Worm (Caenorhabditis elegans) whole organism, L2 larva: ENCODE results near the gene M04C3.5.

ENCODE experiments used
- F13H6.1 ChIP-seq: sonication (generic microtip); optimal IDR thresholded peaks from 2 replicates; lab custom pipeline; 2016; ENCODE audit warnings: missing genetic modification characterization, missing compliant biosample characterization
- R02D3.7 ChIP-seq: fragments of 150-350 bp; optimal IDR thresholded peaks from 2 replicates; lab custom pipeline; 2014; ENCODE audit warnings: missing biosample characterization, missing genetic modification characterization
- Y55F3AM.14 ChIP-seq: fragments of 200-800 bp; sonication (Bioruptor generic); optimal IDR thresholded peaks from 2 replicates; lab custom pipeline; 2018; ENCODE audit warnings: mild to moderate bottlenecking, missing genetic modification characterization, missing compliant biosample characterization
- ZK546.5 ChIP-seq: sonication (generic microtip); optimal IDR thresholded peaks from 2 replicates; lab custom pipeline; 2017; ENCODE audit warnings: missing biosample characterization, missing genetic modification characterization
- ama-1 ChIP-seq: fragments of 150-350 bp; optimal IDR thresholded peaks from 2 replicates; lab custom pipeline; 2018; ENCODE audit warnings: inconsistent platforms
- ceh-16 ChIP-seq: fragments of 150-350 bp; optimal IDR thresholded peaks from 2 replicates; lab custom pipeline; 2014; ENCODE audit warnings: missing biosample characterization, missing genetic modification characterization
- ceh-82 ChIP-seq: fragments of 150-350 bp; optimal IDR thresholded peaks from 2 replicates; lab custom pipeline; 2014; ENCODE audit warnings: missing biosample characterization, missing genetic modification characterization
- crh-2 ChIP-seq: sonication (generic microtip); optimal IDR thresholded peaks from 2 replicates; lab custom pipeline; 2017; ENCODE audit warnings: missing biosample characterization, missing genetic modification characterization
- dmd-4 ChIP-seq: sonication (generic microtip); optimal IDR thresholded peaks from 2 replicates; lab custom pipeline; 2017; ENCODE audit warnings: missing biosample characterization, missing genetic modification characterization
- egl-27 ChIP-seq: sonication (generic microtip); optimal IDR thresholded peaks from 3 replicates; lab custom pipeline; 2017; ENCODE audit warnings: missing biosample characterization, missing genetic modification reagents, missing genetic modification characterization
- elt-1 ChIP-seq: fragments of 150-350 bp; optimal IDR thresholded peaks from 2 replicates; lab custom pipeline; 2014; ENCODE audit warnings: missing biosample characterization, missing genetic modification characterization
- elt-3 ChIP-seq: sonication (generic microtip); optimal IDR thresholded peaks from 2 replicates; lab custom pipeline; 2017; ENCODE audit warnings: missing biosample characterization, missing genetic modification characterization
- fos-1 ChIP-seq: fragments of 150-350 bp; optimal IDR thresholded peaks from 2 replicates; lab custom pipeline; 2014; ENCODE audit warnings: missing biosample characterization, missing genetic modification characterization
- gmeb-1 ChIP-seq: fragments of 150-350 bp; optimal IDR thresholded peaks from 2 replicates; lab custom pipeline; 2014; ENCODE audit warnings: missing biosample characterization, missing genetic modification characterization
- lin-11 ChIP-seq: fragments of 150-350 bp; sonication (generic microtip); optimal IDR thresholded peaks from 2 replicates; lab custom pipeline; 2014; ENCODE audit warnings: missing biosample characterization, missing genetic modification characterization, inconsistent platforms, mixed read lengths
- lin-13 ChIP-seq: fragments of 150-350 bp; optimal IDR thresholded peaks from 2 replicates; lab custom pipeline; 2014; ENCODE audit warnings: missing biosample characterization, missing genetic modification reagents, missing genetic modification characterization
- mab-5 ChIP-seq: fragments of 150-350 bp; optimal IDR thresholded peaks from 2 replicates; lab custom pipeline; 2014; ENCODE audit warnings: missing biosample characterization, missing genetic modification characterization
- mbf-1 ChIP-seq: sonication (generic microtip); optimal IDR thresholded peaks from 2 replicates; lab custom pipeline; 2017; ENCODE audit warnings: missing biosample characterization, missing genetic modification characterization
- mdl-1 ChIP-seq, 2 experiments: fragments of 150-350 bp in 1 of 2; sonication (generic microtip) in 1 of 2; optimal IDR thresholded peaks; 2 replicates each; lab custom pipeline; 2017; ENCODE audit warnings: missing biosample characterization in 2 of 2, missing genetic modification characterization in 2 of 2
- nhr-10 ChIP-seq: sonication (generic microtip); optimal IDR thresholded peaks from 2 replicates; lab custom pipeline; 2017; ENCODE audit warnings: missing biosample characterization, missing genetic modification characterization
- nhr-11 ChIP-seq: fragments of 150-350 bp; optimal IDR thresholded peaks from 2 replicates; lab custom pipeline; 2014; ENCODE audit warnings: missing biosample characterization, missing genetic modification characterization
- nhr-12 ChIP-seq: fragments of 150-350 bp; optimal IDR thresholded peaks from 2 replicates; lab custom pipeline; 2014; ENCODE audit warnings: missing biosample characterization, missing genetic modification characterization
- nhr-129 ChIP-seq: fragments of 150-350 bp; optimal IDR thresholded peaks from 2 replicates; lab custom pipeline; 2014; ENCODE audit warnings: missing biosample characterization, missing genetic modification characterization
- nhr-21 ChIP-seq: fragments of 150-350 bp; optimal IDR thresholded peaks from 2 replicates; lab custom pipeline; 2014; ENCODE audit warnings: missing biosample characterization, missing genetic modification characterization
- nhr-23 ChIP-seq: fragments of 150-350 bp; optimal IDR thresholded peaks from 2 replicates; lab custom pipeline; 2014; ENCODE audit warnings: missing biosample characterization, missing genetic modification reagents, missing genetic modification characterization
- nhr-237 ChIP-seq: fragments of 150-350 bp; optimal IDR thresholded peaks from 2 replicates; lab custom pipeline; 2014; ENCODE audit warnings: missing biosample characterization, missing genetic modification characterization
- nhr-25 ChIP-seq: fragments of 150-350 bp; sonication (generic microtip); optimal IDR thresholded peaks from 3 replicates; lab custom pipeline; 2014; ENCODE audit warnings: missing biosample characterization, missing genetic modification characterization
- peb-1 ChIP-seq: fragments of 150-350 bp; optimal IDR thresholded peaks from 2 replicates; lab custom pipeline; 2014; ENCODE audit warnings: missing biosample characterization, missing genetic modification characterization
- sem-4 ChIP-seq: fragments of 150-350 bp; optimal IDR thresholded peaks from 2 replicates; lab custom pipeline; 2014; ENCODE audit warnings: missing biosample characterization, missing genetic modification reagents, missing genetic modification characterization
- skn-1 ChIP-seq: sonication (generic microtip); optimal IDR thresholded peaks from 2 replicates; lab custom pipeline; 2017; ENCODE audit warnings: missing biosample characterization, missing genetic modification characterization
- sma-9 ChIP-seq, 2 experiments: fragments of 150-350 bp in 1 of 2; sonication (generic microtip) in 1 of 2; optimal IDR thresholded peaks; 2 replicates each; lab custom pipeline; 2014 to 2016; ENCODE audit warnings: missing genetic modification characterization in 2 of 2, mild to moderate bottlenecking in 1 of 2, missing biosample characterization in 1 of 2, missing compliant biosample characterization in 1 of 2, missing genetic modification reagents in 1 of 2, moderate library complexity in 1 of 2
- snpc-4 ChIP-seq: fragments of 150-350 bp; optimal IDR thresholded peaks from 2 replicates; lab custom pipeline; 2014; ENCODE audit warnings: missing biosample characterization, missing genetic modification characterization
- unc-39 ChIP-seq: fragments of 150-350 bp; optimal IDR thresholded peaks from 2 replicates; lab custom pipeline; 2014; ENCODE audit warnings: missing biosample characterization, missing genetic modification characterization
- unc-55 ChIP-seq: fragments of 150-350 bp; sonication (generic microtip); optimal IDR thresholded peaks from 3 replicates; lab custom pipeline; 2014; ENCODE audit warnings: missing biosample characterization, missing genetic modification reagents, missing genetic modification characterization
- zag-1 ChIP-seq: fragments of 150-350 bp; optimal IDR thresholded peaks from 2 replicates; lab custom pipeline; 2014; ENCODE audit warnings: missing biosample characterization, missing genetic modification characterization
- ztf-1 ChIP-seq: fragments of 200-800 bp; sonication (Bioruptor generic); conservative IDR thresholded peaks from 2 replicates; pipeline ENCODE4 v1.3.6; 2022; ENCODE audit warnings: missing genetic modification characterization, missing compliant biosample characterization
- ztf-11 ChIP-seq: sonication (generic microtip); optimal IDR thresholded peaks from 2 replicates; lab custom pipeline; 2017; ENCODE audit warnings: missing biosample characterization, missing genetic modification characterization
- ztf-4 ChIP-seq: fragments of 150-350 bp; optimal IDR thresholded peaks from 2 replicates; lab custom pipeline; 2014; ENCODE audit warnings: missing biosample characterization, missing genetic modification characterization

M04C3.5 gene

DNA sequence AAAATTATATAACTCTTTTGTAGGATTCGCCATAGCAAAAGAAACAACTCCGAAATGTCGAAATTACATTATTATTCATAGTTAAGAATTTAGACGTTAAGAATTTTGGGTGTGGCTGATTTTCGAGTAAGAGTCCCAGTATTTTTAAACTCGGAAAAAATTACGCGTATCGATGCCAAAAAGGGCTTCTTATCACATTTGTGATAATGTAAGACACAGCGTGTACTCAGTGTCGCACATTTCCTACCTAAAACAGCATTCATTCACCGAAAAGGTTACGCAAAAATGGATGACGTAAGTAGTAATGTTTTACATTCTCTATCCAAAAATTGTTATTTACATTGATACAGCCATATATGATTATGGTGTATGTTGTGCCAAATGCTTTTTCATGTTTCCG, at the start of gene M04C3.5:
Gene M04C3.5, plus strand, starts transcription at position 190 of the 400 bp plus-strand sequence.
- TF ChIP-seq mdl-1 (tag; optimal IDR thresholded peaks at IDR 0.05; lab: Kevin White, UChicago) (no peak), fos-1 (peak; percentile 33)

DNA sequence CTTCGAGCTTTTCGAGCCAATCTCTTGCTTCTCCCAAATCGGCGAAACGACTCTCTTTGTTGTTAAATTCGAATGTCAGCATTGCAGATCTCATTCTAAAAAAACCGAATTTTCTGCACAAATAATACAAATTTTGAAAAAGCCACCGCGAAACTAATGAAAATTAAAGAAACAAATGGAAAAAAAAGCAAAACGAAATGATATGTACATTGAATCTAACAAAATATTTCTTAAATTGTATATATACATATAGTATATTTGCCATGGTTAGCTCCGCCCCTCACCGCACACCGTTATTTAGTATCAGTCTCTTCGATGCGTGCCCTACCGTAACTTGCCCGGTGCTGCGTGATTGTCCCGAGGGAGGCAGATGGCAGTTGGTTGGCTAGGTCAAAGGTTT, 48.9 kb upstream of the M04C3.5 start, which contains the start of gene srw-86:
Gene srw-86, minus strand, starts transcription at position 101 of the 400 bp plus-strand sequence.
- TF ChIP-seq ceh-16 (no peak), ZK546.5 (no peak), ama-1 (lab: Kevin White, UChicago) (no peak), snpc-4 (tag; lab: Kevin White, UChicago) (no peak), mab-5 (tag; lab: Kevin White, UChicago) (no peak), Y55F3AM.14 (GFP tag; lab: Kevin White, UChicago) (no peak), zag-1 (tag; lab: Kevin White, UChicago) (no peak), ztf-4 (tag; lab: Kevin White, UChicago) (no peak), F13H6.1 (no peak), egl-27 (no peak), mbf-1 (tag; lab: Kevin White, UChicago) (no peak), mdl-1 (tag; optimal IDR thresholded peaks at IDR 0.05; lab: Kevin White, UChicago) (no peak), skn-1 (tag; lab: Kevin White, UChicago) (no peak), sem-4 (tag; lab: Kevin White, UChicago) (no peak), sma-9 (GFP tag; optimal IDR thresholded peaks at IDR 0.05; lab: Kevin White, UChicago) (no peak), sma-9 (tag; optimal IDR thresholded peaks at IDR 0.05; lab: Kevin White, UChicago) (no peak), nhr-25 (no peak)

DNA sequence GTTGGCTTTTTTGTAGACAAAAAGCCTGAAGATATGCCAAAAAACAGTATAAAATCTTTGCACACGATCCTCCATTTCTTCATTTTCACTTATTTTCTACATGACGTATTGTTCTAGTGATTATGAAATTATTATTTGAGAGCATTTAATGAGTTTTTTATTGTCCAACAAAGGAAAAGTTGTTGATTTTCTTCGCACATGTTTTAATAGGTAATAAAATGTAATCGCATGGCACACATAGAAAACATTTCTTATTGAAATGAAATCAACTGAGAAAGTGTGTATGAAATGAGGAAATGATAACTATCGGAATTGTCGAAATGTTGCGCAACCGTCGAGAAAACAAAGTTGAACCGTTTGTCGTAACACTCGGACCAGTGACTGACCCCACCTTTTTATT, 48.1 kb upstream of the M04C3.5 start:
- no peak for TF ChIP-seq nhr-12 (tag; lab: Kevin White, UChicago)
- TF ChIP-seq fos-1, result peak; percentile 11

DNA sequence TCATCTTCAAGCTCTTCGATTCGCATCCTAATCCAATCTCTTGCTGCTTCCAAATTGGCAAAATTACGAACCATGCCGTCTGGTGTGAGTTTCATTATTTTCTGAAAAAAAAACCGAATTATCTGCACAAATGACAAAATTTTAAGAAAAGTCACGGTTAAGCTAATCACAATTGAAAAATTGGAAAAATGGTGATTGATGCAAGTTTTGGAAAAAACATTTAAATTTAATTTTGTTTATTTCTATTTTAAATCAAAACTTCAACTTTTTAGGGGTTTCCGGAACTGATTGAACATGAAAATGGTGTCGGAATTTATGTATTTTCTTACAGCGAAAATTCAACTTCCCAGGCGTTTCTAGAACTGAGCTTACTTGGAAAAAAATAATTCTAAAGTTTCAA, 46.7 kb upstream of the M04C3.5 start, which contains the start of gene C25F9.12:
Gene C25F9.12, minus strand, starts transcription at position 101 of the 400 bp plus-strand sequence.
- TF ChIP-seq nhr-21 (tag; lab: Kevin White, UChicago) (no peak), nhr-23 (tag; lab: Kevin White, UChicago) (no peak), ztf-4 (tag; lab: Kevin White, UChicago) (no peak), zag-1 (tag; lab: Kevin White, UChicago) (no peak), nhr-11 (tag; lab: Kevin White, UChicago) (no peak), lin-11 (tag; lab: Kevin White, UChicago) (no peak), ZK546.5 (no peak), ceh-16 (no peak), ceh-82 (no peak), crh-2 (tag; lab: Kevin White, UChicago) (no peak), elt-3 (tag; lab: Kevin White, UChicago) (no peak), peb-1 (no peak), ama-1 (lab: Kevin White, UChicago) (no peak), unc-39 (tag; lab: Kevin White, UChicago) (no peak), nhr-10 (tag; lab: Kevin White, UChicago) (no peak), lin-13 (GFP tag; lab: Kevin White, UChicago) (no peak), nhr-129 (tag; lab: Kevin White, UChicago) (no peak), mab-5 (tag; lab: Kevin White, UChicago) (no peak)
- TF ChIP-seq, all 48 proteins: peak for 0

DNA sequence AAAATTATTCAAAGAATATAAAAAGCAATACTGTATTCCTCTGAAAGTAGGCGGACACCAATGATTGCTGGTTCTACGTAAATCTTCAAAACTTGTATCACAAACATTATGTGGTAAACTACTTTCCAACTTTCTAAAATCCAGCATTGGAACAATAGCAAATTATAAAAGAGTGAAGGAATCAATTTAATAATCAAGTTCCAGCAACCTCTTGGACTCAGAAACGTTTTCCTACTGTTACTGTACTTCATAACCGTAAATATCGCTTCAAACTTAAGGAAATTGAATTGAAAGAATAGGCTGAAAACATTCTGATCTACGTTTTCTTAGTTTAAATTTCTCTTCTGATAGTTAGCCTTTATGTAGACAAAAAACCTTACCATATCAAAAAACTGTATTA, 45.9 kb upstream of the M04C3.5 start:
- TF ChIP-seq gmeb-1 (tag; lab: Kevin White, UChicago), result no peak
- no peak for TF ChIP-seq mab-5 (tag; lab: Kevin White, UChicago)
- no peak for TF ChIP-seq nhr-12 (tag; lab: Kevin White, UChicago)
- no peak for TF ChIP-seq mdl-1 (tag; optimal IDR thresholded peaks at IDR 0.05; lab: Kevin White, UChicago)
- TF ChIP-seq nhr-129 (tag; lab: Kevin White, UChicago), result no peak
- TF ChIP-seq nhr-21 (tag; lab: Kevin White, UChicago), result no peak
- TF ChIP-seq fos-1, result no peak
- TF ChIP-seq nhr-237 (tag; lab: Kevin White, UChicago), result no peak
- TF ChIP-seq R02D3.7, result no peak
- TF ChIP-seq unc-55, result no peak
- no peak for TF ChIP-seq ztf-1 (GFP tag; lab: Robert Waterston, UW)
- no peak for TF ChIP-seq nhr-10 (tag; lab: Kevin White, UChicago)
- no peak for TF ChIP-seq peb-1
- no peak for TF ChIP-seq ZK546.5
- no peak for TF ChIP-seq elt-1 (tag; lab: Kevin White, UChicago)
- TF ChIP-seq ztf-11 (tag; lab: Kevin White, UChicago), result no peak
- no peak for TF ChIP-seq dmd-4 (tag; lab: Kevin White, UChicago)
- TF ChIP-seq ztf-4 (tag; lab: Kevin White, UChicago), result no peak
